Worm (Caenorhabditis elegans) whole organism, L4 larva: ENCODE measurements around the gene Y75B8A.28.
A peak's percentile ranks its signal among the peaks of the same experiment; 100 is the strongest.

Experiments
- D1046.2 ChIP-seq: fragments of 200-800 bp; sonication (Bioruptor generic); IDR thresholded peaks from 2 replicates; pipeline ENCODE4 v1.3.6; 2022; ENCODE audit warnings: missing genetic modification characterization, missing compliant biosample characterization
- F10B5.3 ChIP-seq: sonication (generic microtip); optimal IDR thresholded peaks from 2 replicates; lab custom pipeline; 2016; ENCODE audit warnings: mild to moderate bottlenecking, missing genetic modification characterization, missing compliant biosample characterization
- F37D6.2 ChIP-seq: sonication (generic microtip); optimal IDR thresholded peaks from 2 replicates; lab custom pipeline; 2016; ENCODE audit warnings: mild to moderate bottlenecking, missing genetic modification characterization, missing compliant biosample characterization
- F44E2.7 ChIP-seq: fragments of 200-800 bp; sonication (Bioruptor generic); IDR thresholded peaks from 2 replicates; pipeline ENCODE4 v2.1.2; 2022; ENCODE audit warnings: missing genetic modification characterization, missing compliant biosample characterization
- F49E8.2 ChIP-seq: sonication (generic microtip); optimal IDR thresholded peaks from 2 replicates; lab custom pipeline; 2016; ENCODE audit warnings: missing compliant biosample characterization, mild to moderate bottlenecking, missing genetic modification characterization, borderline replicate concordance
- Y5F2A.4 ChIP-seq: fragments of 200-800 bp; sonication (Bioruptor generic); optimal IDR thresholded peaks from 2 replicates; lab custom pipeline; 2018; ENCODE audit warnings: mild to moderate bottlenecking, missing genetic modification characterization, missing compliant biosample characterization
- aha-1 ChIP-seq: fragments of 150-350 bp; peaks from one replicate; lab custom pipeline; 2014; ENCODE audit warnings: missing biosample characterization, missing genetic modification characterization
- aly-2 ChIP-seq: sonication (generic microtip); optimal IDR thresholded peaks from 2 replicates; lab custom pipeline; 2018; ENCODE audit warnings: missing biosample characterization, missing genetic modification characterization
- ama-1 ChIP-seq: fragments of 150-350 bp; optimal IDR thresholded peaks from 2 replicates; lab custom pipeline; 2014; ENCODE audit warnings: inconsistent platforms, mixed read lengths
- ceh-20 ChIP-seq: fragments of 200-800 bp; sonication (Bioruptor generic); IDR thresholded peaks from 2 replicates; pipeline ENCODE4 v1.3.6; 2022; ENCODE audit warnings: missing genetic modification reagents, missing genetic modification characterization, missing compliant biosample characterization
- ceh-28 ChIP-seq: fragments of 150-350 bp; optimal IDR thresholded peaks from 2 replicates; lab custom pipeline; 2014; ENCODE audit warnings: missing biosample characterization, missing genetic modification reagents, missing genetic modification characterization
- ceh-32 ChIP-seq: sonication (generic microtip); optimal IDR thresholded peaks from 2 replicates; lab custom pipeline; 2016; ENCODE audit warnings: mild to moderate bottlenecking, missing genetic modification characterization, missing compliant biosample characterization; ENCODE audit not compliant: poor library complexity
- cey-2 ChIP-seq: sonication (generic microtip); optimal IDR thresholded peaks from 3 replicates; lab custom pipeline; 2017; ENCODE audit warnings: missing genetic modification characterization, mild to moderate bottlenecking, missing compliant biosample characterization, antibody characterized with exemption, borderline replicate concordance; ENCODE audit not compliant: insufficient read depth
- daf-19 ChIP-seq: fragments of 200-800 bp; sonication (Bioruptor generic); conservative IDR thresholded peaks from 2 replicates; pipeline ENCODE4 v1.3.6; 2022; ENCODE audit warnings: missing genetic modification characterization, missing compliant biosample characterization
- duxl-1 ChIP-seq: sonication (generic microtip); optimal IDR thresholded peaks from 2 replicates; lab custom pipeline; 2016; ENCODE audit warnings: mild to moderate bottlenecking, missing genetic modification characterization, moderate library complexity, missing compliant biosample characterization; ENCODE audit not compliant: poor library complexity
- dve-1 ChIP-seq: sonication (generic microtip); optimal IDR thresholded peaks from 2 replicates; lab custom pipeline; 2017; ENCODE audit warnings: antibody characterized with exemption, mild to moderate bottlenecking, missing genetic modification characterization, missing compliant biosample characterization; ENCODE audit not compliant: insufficient read depth
- egl-43 ChIP-seq: fragments of 200-800 bp; sonication (Bioruptor generic); IDR thresholded peaks from 2 replicates; pipeline ENCODE4 v1.3.6; 2022; ENCODE audit warnings: missing genetic modification reagents, missing genetic modification characterization, missing compliant biosample characterization
- fkh-10 ChIP-seq: fragments of 150-350 bp; optimal IDR thresholded peaks from 2 replicates; lab custom pipeline; 2014; ENCODE audit warnings: missing biosample characterization, missing genetic modification reagents, missing genetic modification characterization
- hlh-11 ChIP-seq: fragments of 200-800 bp; sonication (Bioruptor generic); optimal IDR thresholded peaks from 2 replicates; lab custom pipeline; 2018; ENCODE audit warnings: mild to moderate bottlenecking, missing genetic modification characterization, missing compliant biosample characterization
- hlh-30 ChIP-seq: sonication (generic microtip); optimal IDR thresholded peaks from 2 replicates; lab custom pipeline; 2017; ENCODE audit warnings: antibody characterized with exemption, mild to moderate bottlenecking, missing genetic modification characterization, missing compliant biosample characterization; ENCODE audit not compliant: insufficient read depth
- jun-1 ChIP-seq: fragments of 150-350 bp; optimal IDR thresholded peaks from 2 replicates; lab custom pipeline; 2014; ENCODE audit warnings: missing biosample characterization, missing genetic modification reagents, missing genetic modification characterization
- lim-7 ChIP-seq: fragments of 200-800 bp; sonication (Bioruptor generic); IDR thresholded peaks from 2 replicates; pipeline ENCODE4 v1.3.6; 2022; ENCODE audit warnings: missing genetic modification characterization, missing compliant biosample characterization
- lin-1 ChIP-seq: fragments of 200-800 bp; sonication (Bioruptor generic); IDR thresholded peaks from 2 replicates; pipeline ENCODE4 v1.3.6; 2022; ENCODE audit warnings: missing genetic modification reagents, missing genetic modification characterization, missing compliant biosample characterization
- lin-13 ChIP-seq: fragments of 150-350 bp; optimal IDR thresholded peaks from 2 replicates; lab custom pipeline; 2014; ENCODE audit warnings: missing biosample characterization, missing genetic modification reagents, missing genetic modification characterization
- lin-29 ChIP-seq: fragments of 200-800 bp; sonication (Bioruptor generic); IDR thresholded peaks from 2 replicates; pipeline ENCODE4 v1.3.6; 2022; ENCODE audit warnings: missing genetic modification reagents, missing genetic modification characterization, missing compliant biosample characterization
- lin-39 ChIP-seq: fragments of 150-350 bp; optimal IDR thresholded peaks from 2 replicates; lab custom pipeline; 2014; ENCODE audit warnings: missing biosample characterization, missing genetic modification reagents, missing genetic modification characterization
- lir-3 ChIP-seq: sonication (generic microtip); optimal IDR thresholded peaks from 2 replicates; lab custom pipeline; 2016; ENCODE audit warnings: mild to moderate bottlenecking, missing genetic modification characterization, missing compliant biosample characterization
- mdl-1 ChIP-seq, 2 experiments: fragments of 150-350 bp in 1 of 2; sonication (generic microtip) in 1 of 2; optimal IDR thresholded peaks; 2 replicates each; lab custom pipeline; 2014 to 2017; ENCODE audit warnings: missing biosample characterization in 2 of 2, missing genetic modification characterization in 2 of 2
- mep-1 ChIP-seq: fragments of 150-350 bp; sonication (generic microtip); optimal IDR thresholded peaks from 3 replicates; lab custom pipeline; 2014; ENCODE audit warnings: missing biosample characterization, missing genetic modification characterization
- mes-2 ChIP-seq: sonication (generic microtip); optimal IDR thresholded peaks from 2 replicates; lab custom pipeline; 2016; ENCODE audit warnings: missing genotype, mild to moderate bottlenecking, missing genetic modification characterization, missing compliant biosample characterization; ENCODE audit not compliant: poor library complexity, severe bottlenecking
- nhr-102 ChIP-seq: sonication (generic microtip); optimal IDR thresholded peaks from 2 replicates; lab custom pipeline; 2016; ENCODE audit warnings: mild to moderate bottlenecking, missing genetic modification characterization, moderate library complexity, missing compliant biosample characterization
- nhr-237 ChIP-seq: sonication (generic microtip); optimal IDR thresholded peaks from 2 replicates; lab custom pipeline; 2017; ENCODE audit warnings: missing biosample characterization, missing genetic modification characterization
- nhr-28 ChIP-seq: fragments of 150-350 bp; optimal IDR thresholded peaks from 2 replicates; lab custom pipeline; 2014; ENCODE audit warnings: missing biosample characterization, missing genetic modification characterization
- nhr-41 ChIP-seq: fragments of 200-800 bp; sonication (Bioruptor generic); IDR thresholded peaks from 2 replicates; pipeline ENCODE4 v1.3.6; 2022; ENCODE audit warnings: missing genetic modification reagents, missing genetic modification characterization, missing compliant biosample characterization
- nhr-76 ChIP-seq: fragments of 150-350 bp; optimal IDR thresholded peaks from 2 replicates; lab custom pipeline; 2014; ENCODE audit warnings: missing biosample characterization, missing genetic modification characterization
- pha-4 ChIP-seq, 2 experiments: fragments of 150-350 bp in 1 of 2; fragments of 200-800 bp in 1 of 2; sonication (Bioruptor generic) in 1 of 2; IDR thresholded peaks in 1 of 2; optimal IDR thresholded peaks in 1 of 2; 2 replicates each; pipeline versions ENCODE4 v1.3.6 to Lab custom; 2014 to 2022; ENCODE audit warnings: missing genetic modification characterization in 2 of 2, missing genetic modification reagents in 2 of 2, missing biosample characterization in 1 of 2, missing compliant biosample characterization in 1 of 2
- php-3 ChIP-seq: fragments of 200-800 bp; sonication (Bioruptor generic); IDR thresholded peaks from 2 replicates; pipeline ENCODE4 v1.3.6; 2022; ENCODE audit warnings: missing genetic modification reagents, missing genetic modification characterization, missing compliant biosample characterization
- pqm-1 ChIP-seq: sonication (generic microtip); optimal IDR thresholded peaks from 2 replicates; lab custom pipeline; 2017; ENCODE audit warnings: missing biosample characterization, missing genetic modification characterization
- skn-1 ChIP-seq: fragments of 150-350 bp; optimal IDR thresholded peaks from 2 replicates; lab custom pipeline; 2014; ENCODE audit warnings: missing biosample characterization, missing genetic modification characterization
- spr-3 ChIP-seq: fragments of 200-800 bp; sonication (Bioruptor generic); optimal IDR thresholded peaks from 2 replicates; lab custom pipeline; 2018; ENCODE audit warnings: mild to moderate bottlenecking, missing genetic modification characterization, missing compliant biosample characterization
- unc-62 ChIP-seq, 3 experiments: fragments of 150-350 bp in 1 of 3; sonication (generic microtip); optimal IDR thresholded peaks in 2 of 3; peaks in 1 of 3; 1 replicate in 1 of 3; 2 replicates in 2 of 3; lab custom pipeline; 2014 to 2017; ENCODE audit warnings: missing biosample characterization in 3 of 3, missing genetic modification characterization in 3 of 3, missing genetic modification reagents in 3 of 3, missing genotype in 1 of 3
- vab-7 ChIP-seq: fragments of 200-800 bp; sonication (Bioruptor generic); IDR thresholded peaks from 2 replicates; pipeline ENCODE4 v1.3.6; 2022; ENCODE audit warnings: missing genetic modification reagents, missing genetic modification characterization, missing compliant biosample characterization
- zfp-2 ChIP-seq: sonication (generic microtip); optimal IDR thresholded peaks from 2 replicates; lab custom pipeline; 2016; ENCODE audit warnings: mild to moderate bottlenecking, missing genetic modification characterization, missing compliant biosample characterization
- zip-11 ChIP-seq: fragments of 200-800 bp; sonication (Bioruptor generic); IDR thresholded peaks from 2 replicates; pipeline ENCODE4 v1.3.6; 2022; ENCODE audit warnings: missing genetic modification characterization, missing compliant biosample characterization
- ztf-11 ChIP-seq: fragments of 150-350 bp; optimal IDR thresholded peaks from 2 replicates; lab custom pipeline; 2014; ENCODE audit warnings: missing biosample characterization, missing genetic modification characterization

Y75B8A.28 gene

DNA sequence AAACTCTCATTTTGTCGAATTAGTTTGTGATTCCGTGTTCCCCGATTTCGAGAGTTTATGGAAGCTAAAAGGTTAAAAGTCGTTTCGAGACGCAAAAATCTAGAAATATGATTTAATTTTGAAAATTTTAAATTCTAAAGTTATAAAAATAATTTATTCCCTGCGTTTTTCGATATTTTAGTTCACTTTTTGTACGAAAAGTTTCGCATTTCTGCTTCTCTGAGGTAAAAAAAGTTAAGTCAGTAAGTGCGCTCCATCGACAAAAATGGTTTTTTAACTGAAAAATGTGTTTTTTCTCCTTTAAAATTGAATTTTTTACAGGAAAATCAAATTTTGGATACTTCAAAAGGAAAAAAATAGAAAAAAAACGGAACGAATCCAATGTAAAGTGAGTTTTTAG, 14.6 kb downstream of the Y75B8A.28 start, which contains the start of gene zip-1:
zip-1 (plus strand) TSS at position 301 of the 400 bp plus-strand sequence.
- no peak for TF ChIP-seq lin-1
- no peak for TF ChIP-seq unc-62 (GFP tag; optimal IDR thresholded peaks at IDR 0.05 in 1 of 2; lab: Kevin White, UChicago)
- TF ChIP-seq unc-62 (tag; optimal IDR thresholded peaks at IDR 0.05; lab: Kevin White, UChicago), result no peak
- no peak for TF ChIP-seq vab-7
- TF ChIP-seq daf-19 (GFP tag; lab: Robert Waterston, UW), result no peak
- no peak for TF ChIP-seq F44E2.7 (GFP tag; lab: Robert Waterston, UW)
- TF ChIP-seq aly-2 (tag; lab: Kevin White, UChicago), result no peak
- no peak for TF ChIP-seq jun-1 (tag; lab: Kevin White, UChicago)
- no peak for TF ChIP-seq nhr-237 (tag; lab: Kevin White, UChicago)
- no peak for TF ChIP-seq fkh-10
- no peak for TF ChIP-seq zfp-2 (tag; lab: Kevin White, UChicago)
- no peak for TF ChIP-seq lin-29

DNA sequence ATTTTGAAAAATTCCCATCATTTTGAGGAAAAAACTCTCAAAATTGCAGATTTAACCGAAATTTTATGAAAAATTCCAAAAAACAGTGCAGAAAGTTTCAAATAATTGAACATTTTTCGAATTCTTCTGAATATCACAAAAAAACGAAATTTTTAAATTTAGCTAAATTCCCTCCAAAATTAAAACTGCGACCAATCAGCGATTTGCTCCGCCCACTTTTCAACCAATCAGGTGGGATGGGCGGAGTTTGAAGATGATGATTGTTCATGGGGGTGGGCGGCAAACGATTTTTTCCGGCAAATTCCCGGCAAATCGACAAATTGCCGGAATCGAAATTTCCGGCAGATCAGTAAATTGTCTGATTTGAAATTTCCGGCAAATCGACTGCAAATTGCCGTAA, 15.4 kb downstream of the Y75B8A.28 start:
- no peak for TF ChIP-seq lin-39 (tag; lab: Kevin White, UChicago)
- TF ChIP-seq ceh-32 (tag; lab: Kevin White, UChicago), result no peak
- TF ChIP-seq dve-1 (tag; lab: Kevin White, UChicago), result no peak
- no peak for TF ChIP-seq F37D6.2 (tag; lab: Kevin White, UChicago)
- TF ChIP-seq lir-3, result no peak
- no peak for TF ChIP-seq mes-2 (tag; lab: Kevin White, UChicago)
- no peak for TF ChIP-seq F10B5.3 (tag; lab: Kevin White, UChicago)
- no peak for TF ChIP-seq skn-1 (tag; lab: Kevin White, UChicago)
- TF ChIP-seq hlh-30 (tag; lab: Kevin White, UChicago), result no peak
- no peak for TF ChIP-seq ztf-11 (tag; lab: Kevin White, UChicago)
- no peak for TF ChIP-seq php-3 (GFP tag; lab: Robert Waterston, UW)
- no peak for TF ChIP-seq egl-43
- TF ChIP-seq, all 104 proteins: peak for 0

DNA sequence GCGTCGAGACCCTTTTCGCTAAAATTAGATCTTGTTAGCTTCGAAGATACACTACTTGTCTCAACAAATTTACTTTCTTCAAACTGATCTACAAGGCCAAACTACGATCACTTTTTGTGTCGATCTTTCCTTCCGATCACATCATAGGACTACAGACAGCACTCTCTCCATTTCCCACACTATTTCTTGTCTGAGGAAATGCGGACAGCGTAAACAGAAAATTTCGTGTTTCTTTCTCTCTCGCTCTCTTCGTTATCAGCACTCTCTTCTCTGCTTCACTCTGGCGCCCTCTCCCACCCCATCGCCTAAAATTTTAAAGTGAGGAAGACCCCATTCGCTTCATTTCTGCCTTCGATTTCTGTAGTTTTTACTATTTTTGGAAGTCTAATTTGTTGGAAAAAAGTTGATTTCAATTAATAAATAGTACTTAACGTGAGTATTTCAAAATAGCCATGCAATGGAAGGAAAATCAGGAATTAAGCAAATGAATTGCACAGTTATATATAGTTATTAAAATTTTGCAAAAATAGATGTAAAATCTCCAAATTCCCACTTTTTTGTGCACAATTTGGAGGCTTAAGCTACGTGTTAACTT, 16.6 kb downstream of the Y75B8A.28 start:
- no peak for TF ChIP-seq nhr-41 (GFP tag; lab: Robert Waterston, UW)
- no peak for TF ChIP-seq skn-1 (tag; lab: Kevin White, UChicago)
- TF ChIP-seq ama-1 (lab: Kevin White, UChicago), result no peak
- peak in 1 of 2 experiments; percentile 44 for TF ChIP-seq mdl-1 (tag; optimal IDR thresholded peaks at IDR 0.05; lab: Kevin White, UChicago)
- TF ChIP-seq duxl-1 (tag; lab: Kevin White, UChicago), result peak; percentile 32
- no peak for TF ChIP-seq D1046.2 (GFP tag; lab: Robert Waterston, UW)
- TF ChIP-seq zip-11, result no peak
- TF ChIP-seq ceh-28 (tag; lab: Kevin White, UChicago), result no peak
- peak; percentile 88 for TF ChIP-seq hlh-11 (tag; lab: Kevin White, UChicago)
- TF ChIP-seq cey-2 (tag; lab: Kevin White, UChicago), result no peak
- no peak for TF ChIP-seq lin-13
- TF ChIP-seq pqm-1 (tag; lab: Kevin White, UChicago), result peak; percentile 13
- TF ChIP-seq ceh-20 (GFP tag; lab: Robert Waterston, UW), result no peak
- TF ChIP-seq aha-1 (tag; lab: Kevin White, UChicago), result peak; percentile 77
- no peak for TF ChIP-seq nhr-237 (tag; lab: Kevin White, UChicago)
- no peak for TF ChIP-seq ztf-11 (tag; lab: Kevin White, UChicago)
- no peak for TF ChIP-seq nhr-76
- no peak for TF ChIP-seq spr-3 (GFP tag; lab: Kevin White, UChicago)
- TF ChIP-seq lim-7, result no peak
- TF ChIP-seq nhr-28, result peak; percentile 97
- TF ChIP-seq pha-4 (GFP tag; IDR thresholded peaks at IDR 0.05; lab: Robert Waterston, UW), result 0 out of 2 replicates have a peak, but pooled peaks have one; percentile 58
- TF ChIP-seq pha-4 (tag; optimal IDR thresholded peaks at IDR 0.05; lab: Kevin White, UChicago), result peak; percentile 27
- peak in 1 of 2 experiments; percentile 58 for TF ChIP-seq unc-62 (GFP tag; optimal IDR thresholded peaks at IDR 0.05 in 1 of 2; lab: Kevin White, UChicago)
- TF ChIP-seq unc-62 (tag; optimal IDR thresholded peaks at IDR 0.05; lab: Kevin White, UChicago), result no peak
- no peak for TF ChIP-seq Y5F2A.4 (GFP tag; lab: Kevin White, UChicago)
- peak; percentile 70 for TF ChIP-seq mep-1 (tag; lab: Kevin White, UChicago)
- TF ChIP-seq nhr-102 (tag; lab: Kevin White, UChicago), result peak; percentile 12
- no peak for TF ChIP-seq F49E8.2 (tag; lab: Kevin White, UChicago)
- peak; percentile 89 for TF ChIP-seq hlh-30 (tag; lab: Kevin White, UChicago)
